Worm (Caenorhabditis elegans): ENCODE results near the gene ZK721.4.
A peak's percentile ranks its signal among the peaks of the same experiment; 100 is the strongest.

The ZK721.4 gene

DNA sequence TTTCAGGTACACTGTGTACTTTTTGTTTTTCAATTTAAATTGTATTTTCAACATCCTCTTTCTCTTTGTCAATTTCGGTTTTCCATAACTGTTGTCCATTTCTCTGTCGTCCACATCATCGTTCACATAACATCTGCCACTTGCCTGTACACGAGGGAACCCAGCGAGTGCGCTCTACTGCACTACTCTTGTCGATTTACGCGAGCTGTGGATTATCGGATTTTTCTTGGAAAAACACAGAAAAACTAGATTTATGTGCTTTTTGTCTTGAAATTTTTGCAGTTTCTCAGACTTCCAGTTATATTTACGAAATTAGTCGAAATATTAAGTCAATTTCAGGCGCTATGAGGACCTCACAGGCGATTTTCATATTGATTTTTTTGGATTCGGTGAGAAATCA lies 13.2 kb downstream of the ZK721.4 start, which contains the start of gene chup-1:
chup-1 (plus strand) TSS at position 340 of the 400 bp plus-strand sequence.
- TF ChIP-seq nhr-77 (tag; optimal IDR thresholded peaks at IDR 0.05), result no peak
- TF ChIP-seq elt-2 (tag; optimal IDR thresholded peaks at IDR 0.05), result peak; percentile 22
- TF ChIP-seq lsy-12 (tag; optimal IDR thresholded peaks at IDR 0.05), result no peak
- peak; percentile 46 for TF ChIP-seq lin-39 (tag; optimal IDR thresholded peaks at IDR 0.05)
- TF ChIP-seq ztf-11 (tag; optimal IDR thresholded peaks at IDR 0.05), result no peak
- no peak for TF ChIP-seq fkh-2 (tag; optimal IDR thresholded peaks at IDR 0.05)
- no peak for TF ChIP-seq ztf-4 (tag; optimal IDR thresholded peaks at IDR 0.05)
- TF ChIP-seq jun-1 (tag; optimal IDR thresholded peaks at IDR 0.05), result no peak
- no peak for TF ChIP-seq nhr-43 (tag; optimal IDR thresholded peaks at IDR 0.05; ENCODE audit: poor library complexity, severe bottlenecking)
- TF ChIP-seq nhr-12 (tag; optimal IDR thresholded peaks at IDR 0.05), result no peak
- no peak for TF ChIP-seq aly-2 (tag; optimal IDR thresholded peaks at IDR 0.05)
- TF ChIP-seq ceh-9 (tag; optimal IDR thresholded peaks at IDR 0.05), result no peak
- no peak for TF ChIP-seq fos-1 (tag; optimal IDR thresholded peaks at IDR 0.05)
- TF ChIP-seq hmg-11 (tag; optimal IDR thresholded peaks at IDR 0.05), result no peak
- no peak for TF ChIP-seq zag-1 (tag; optimal IDR thresholded peaks at IDR 0.05)
- TF ChIP-seq ZK546.5 (tag; optimal IDR thresholded peaks at IDR 0.05), result no peak
- TF ChIP-seq mml-1 (tag; optimal IDR thresholded peaks at IDR 0.05), result no peak
- TF ChIP-seq unc-39 (tag; optimal IDR thresholded peaks at IDR 0.05), result no peak
- TF ChIP-seq tbx-2 (tag; optimal IDR thresholded peaks at IDR 0.05), result no peak
- TF ChIP-seq unc-62 (GFP tag; optimal IDR thresholded peaks at IDR 0.05), result no peak
- no peak for TF ChIP-seq mdl-1 (tag; optimal IDR thresholded peaks at IDR 0.05)
- TF ChIP-seq nhr-67 (tag; optimal IDR thresholded peaks at IDR 0.05), result no peak
- no peak for TF ChIP-seq nhr-25 (tag; optimal IDR thresholded peaks at IDR 0.05)
- TF ChIP-seq ceh-28 (tag; optimal IDR thresholded peaks at IDR 0.05), result no peak
- TF ChIP-seq fkh-10 (GFP tag; optimal IDR thresholded peaks at IDR 0.05), result no peak
- no peak for TF ChIP-seq skn-1 (tag; optimal IDR thresholded peaks at IDR 0.05)
- no peak for TF ChIP-seq ama-1 (optimal IDR thresholded peaks at IDR 0.05)
- TF ChIP-seq snpc-4 (tag; optimal IDR thresholded peaks at IDR 0.05), result peak; percentile 18
- TF ChIP-seq R02D3.7 (tag; optimal IDR thresholded peaks at IDR 0.05), result peak; percentile 89
- no peak for TF ChIP-seq nhr-23 (tag; optimal IDR thresholded peaks at IDR 0.05)
- TF ChIP-seq egl-27 (tag; optimal IDR thresholded peaks at IDR 0.05), result no peak
- TF ChIP-seq daf-12 (tag; optimal IDR thresholded peaks at IDR 0.05), result no peak
- TF ChIP-seq elt-3 (tag; optimal IDR thresholded peaks at IDR 0.05), result no peak
- no peak for TF ChIP-seq ceh-82 (tag; optimal IDR thresholded peaks at IDR 0.05)
- no peak for TF ChIP-seq nhr-237 (tag; optimal IDR thresholded peaks at IDR 0.05)
- no peak for TF ChIP-seq eor-1 (tag; optimal IDR thresholded peaks at IDR 0.05)
- TF ChIP-seq nhr-76 (tag; optimal IDR thresholded peaks at IDR 0.05), result no peak
- no peak for TF ChIP-seq nhr-28 (tag; optimal IDR thresholded peaks at IDR 0.05)
- TF ChIP-seq nfya-1 (tag; optimal IDR thresholded peaks at IDR 0.05; ENCODE audit: insufficient read depth), result peak; percentile 41
- no peak for TF ChIP-seq pqm-1 (tag; optimal IDR thresholded peaks at IDR 0.05)
- TF ChIP-seq lin-15B (tag; optimal IDR thresholded peaks at IDR 0.05), result peak; percentile 55
- TF ChIP-seq pha-4 (tag; optimal IDR thresholded peaks at IDR 0.05), result peak; percentile 60
- no peak for TF ChIP-seq ceh-16 (tag; optimal IDR thresholded peaks at IDR 0.05)
- no peak for TF ChIP-seq sea-2 (GFP tag; optimal IDR thresholded peaks at IDR 0.05)
- no peak for TF ChIP-seq elt-1 (tag; optimal IDR thresholded peaks at IDR 0.05)
- TF ChIP-seq egl-5 (tag; optimal IDR thresholded peaks at IDR 0.05), result peak; percentile 33
- no peak for TF ChIP-seq nhr-11 (tag; optimal IDR thresholded peaks at IDR 0.05)
